Worm (Caenorhabditis elegans) whole organism, L4 larva: Measurements from ENCODE around the gene ZK1290.10.

Source experiments
- F26F4.8 ChIP-seq: fragments of 200-800 bp; sonication (Bioruptor generic); conservative IDR thresholded peaks from 2 replicates; pipeline ENCODE4 v1.3.6; 2022; ENCODE audit warnings: missing genetic modification characterization, missing compliant biosample characterization
- F37D6.2 ChIP-seq: sonication (generic microtip); optimal IDR thresholded peaks from 2 replicates; lab custom pipeline; 2016; ENCODE audit warnings: mild to moderate bottlenecking, missing genetic modification characterization, missing compliant biosample characterization
- F44E2.7 ChIP-seq: fragments of 200-800 bp; sonication (Bioruptor generic); IDR thresholded peaks from 2 replicates; pipeline ENCODE4 v2.1.2; 2022; ENCODE audit warnings: missing genetic modification characterization, missing compliant biosample characterization
- F49E8.2 ChIP-seq: sonication (generic microtip); optimal IDR thresholded peaks from 2 replicates; lab custom pipeline; 2016; ENCODE audit warnings: missing compliant biosample characterization, mild to moderate bottlenecking, missing genetic modification characterization, borderline replicate concordance
- T20F7.1 ChIP-seq: fragments of 200-800 bp; sonication (Bioruptor generic); optimal IDR thresholded peaks from 2 replicates; lab custom pipeline; 2018; ENCODE audit warnings: mild to moderate bottlenecking, missing genetic modification characterization, missing compliant biosample characterization
- Y5F2A.4 ChIP-seq: fragments of 200-800 bp; sonication (Bioruptor generic); optimal IDR thresholded peaks from 2 replicates; lab custom pipeline; 2018; ENCODE audit warnings: mild to moderate bottlenecking, missing genetic modification characterization, missing compliant biosample characterization
- aly-2 ChIP-seq: sonication (generic microtip); optimal IDR thresholded peaks from 2 replicates; lab custom pipeline; 2018; ENCODE audit warnings: missing biosample characterization, missing genetic modification characterization
- ama-1 ChIP-seq: fragments of 150-350 bp; optimal IDR thresholded peaks from 2 replicates; lab custom pipeline; 2014; ENCODE audit warnings: inconsistent platforms, mixed read lengths
- ceh-20 ChIP-seq: fragments of 200-800 bp; sonication (Bioruptor generic); IDR thresholded peaks from 2 replicates; pipeline ENCODE4 v1.3.6; 2022; ENCODE audit warnings: missing genetic modification reagents, missing genetic modification characterization, missing compliant biosample characterization
- ceh-28 ChIP-seq: fragments of 150-350 bp; optimal IDR thresholded peaks from 2 replicates; lab custom pipeline; 2014; ENCODE audit warnings: missing biosample characterization, missing genetic modification reagents, missing genetic modification characterization
- ceh-62 ChIP-seq: sonication (generic microtip); optimal IDR thresholded peaks from 2 replicates; lab custom pipeline; 2017; ENCODE audit warnings: missing biosample characterization, missing genetic modification characterization
- cey-2 ChIP-seq: sonication (generic microtip); optimal IDR thresholded peaks from 3 replicates; lab custom pipeline; 2017; ENCODE audit warnings: missing genetic modification characterization, mild to moderate bottlenecking, missing compliant biosample characterization, antibody characterized with exemption, borderline replicate concordance; ENCODE audit not compliant: insufficient read depth
- daf-12 ChIP-seq: fragments of 150-350 bp; optimal IDR thresholded peaks from 2 replicates; lab custom pipeline; 2014; ENCODE audit warnings: missing biosample characterization, missing genetic modification reagents, missing genetic modification characterization
- dmd-8 ChIP-seq: fragments of 200-800 bp; sonication (Bioruptor generic); IDR thresholded peaks from 2 replicates; pipeline ENCODE4 v1.3.6; 2022; ENCODE audit warnings: missing genetic modification characterization, missing compliant biosample characterization
- dmd-9 ChIP-seq: fragments of 200-800 bp; sonication (Bioruptor generic); IDR thresholded peaks from 2 replicates; pipeline ENCODE4 v1.3.6; 2022; ENCODE audit warnings: missing genetic modification reagents, missing genetic modification characterization, missing compliant biosample characterization
- dpl-1 ChIP-seq: fragments of 150-350 bp; optimal IDR thresholded peaks from 2 replicates; lab custom pipeline; 2014; ENCODE audit warnings: missing biosample characterization, missing genetic modification reagents, missing genetic modification characterization
- dve-1 ChIP-seq: sonication (generic microtip); optimal IDR thresholded peaks from 2 replicates; lab custom pipeline; 2017; ENCODE audit warnings: antibody characterized with exemption, mild to moderate bottlenecking, missing genetic modification characterization, missing compliant biosample characterization; ENCODE audit not compliant: insufficient read depth
- fkh-10 ChIP-seq: fragments of 150-350 bp; optimal IDR thresholded peaks from 2 replicates; lab custom pipeline; 2014; ENCODE audit warnings: missing biosample characterization, missing genetic modification reagents, missing genetic modification characterization
- fos-1 ChIP-seq: fragments of 150-350 bp; optimal IDR thresholded peaks from 2 replicates; lab custom pipeline; 2014; ENCODE audit warnings: missing biosample characterization, missing genetic modification characterization
- gei-8 ChIP-seq: fragments of 200-800 bp; sonication (Bioruptor generic); optimal IDR thresholded peaks from 2 replicates; lab custom pipeline; 2018; ENCODE audit warnings: mild to moderate bottlenecking, missing genetic modification characterization, missing compliant biosample characterization
- hmg-1.1 ChIP-seq: fragments of 200-800 bp; sonication (Bioruptor generic); IDR thresholded peaks from 2 replicates; pipeline ENCODE4 v1.3.6; 2022; ENCODE audit warnings: missing genetic modification reagents, missing genetic modification characterization, missing compliant biosample characterization
- jun-1 ChIP-seq: fragments of 150-350 bp; optimal IDR thresholded peaks from 2 replicates; lab custom pipeline; 2014; ENCODE audit warnings: missing biosample characterization, missing genetic modification reagents, missing genetic modification characterization
- lim-7 ChIP-seq: fragments of 200-800 bp; sonication (Bioruptor generic); IDR thresholded peaks from 2 replicates; pipeline ENCODE4 v1.3.6; 2022; ENCODE audit warnings: missing genetic modification characterization, missing compliant biosample characterization
- lin-1 ChIP-seq: fragments of 200-800 bp; sonication (Bioruptor generic); IDR thresholded peaks from 2 replicates; pipeline ENCODE4 v1.3.6; 2022; ENCODE audit warnings: missing genetic modification reagents, missing genetic modification characterization, missing compliant biosample characterization
- lin-29 ChIP-seq: fragments of 200-800 bp; sonication (Bioruptor generic); IDR thresholded peaks from 2 replicates; pipeline ENCODE4 v1.3.6; 2022; ENCODE audit warnings: missing genetic modification reagents, missing genetic modification characterization, missing compliant biosample characterization
- lir-3 ChIP-seq: sonication (generic microtip); optimal IDR thresholded peaks from 2 replicates; lab custom pipeline; 2016; ENCODE audit warnings: mild to moderate bottlenecking, missing genetic modification characterization, missing compliant biosample characterization
- lsy-2 ChIP-seq, 2 experiments: fragments of 150-350 bp in 1 of 2; sonication (generic microtip) in 1 of 2; optimal IDR thresholded peaks; 2 replicates each; lab custom pipeline; 2014 to 2017; ENCODE audit warnings: missing biosample characterization in 2 of 2, missing genetic modification characterization in 2 of 2
- madf-5 ChIP-seq, 2 experiments: fragments of 200-800 bp; sonication (Bioruptor generic); IDR thresholded peaks; 2 replicates each; pipeline ENCODE4 v1.3.6; 2022; ENCODE audit warnings: missing compliant biosample characterization in 2 of 2, missing genetic modification characterization in 2 of 2
- mdl-1 ChIP-seq, 2 experiments: fragments of 150-350 bp in 1 of 2; sonication (generic microtip) in 1 of 2; optimal IDR thresholded peaks; 2 replicates each; lab custom pipeline; 2014 to 2017; ENCODE audit warnings: missing biosample characterization in 2 of 2, missing genetic modification characterization in 2 of 2
- mdt-29 ChIP-seq: fragments of 200-800 bp; sonication (Bioruptor generic); IDR thresholded peaks from 2 replicates; pipeline ENCODE4 v1.3.6; 2022; ENCODE audit warnings: missing genetic modification reagents, missing genetic modification characterization, missing compliant biosample characterization
- mxl-2 ChIP-seq: fragments of 200-800 bp; sonication (Bioruptor generic); conservative IDR thresholded peaks from 2 replicates; pipeline ENCODE4 v1.3.6; 2022; ENCODE audit warnings: missing genetic modification reagents, missing genetic modification characterization, missing compliant biosample characterization
- mxl-3 ChIP-seq: fragments of 200-800 bp; sonication (Bioruptor generic); optimal IDR thresholded peaks from 2 replicates; lab custom pipeline; 2018; ENCODE audit warnings: mild to moderate bottlenecking, missing genetic modification characterization, missing compliant biosample characterization
- nhr-102 ChIP-seq: sonication (generic microtip); optimal IDR thresholded peaks from 2 replicates; lab custom pipeline; 2016; ENCODE audit warnings: mild to moderate bottlenecking, missing genetic modification characterization, moderate library complexity, missing compliant biosample characterization
- nhr-11 ChIP-seq: fragments of 150-350 bp; optimal IDR thresholded peaks from 2 replicates; lab custom pipeline; 2014; ENCODE audit warnings: missing biosample characterization, missing genetic modification characterization
- nhr-25 ChIP-seq: sonication (generic microtip); optimal IDR thresholded peaks from 2 replicates; lab custom pipeline; 2017; ENCODE audit warnings: missing genetic modification characterization, mild to moderate bottlenecking, missing compliant biosample characterization, antibody characterized with exemption, moderate library complexity, borderline replicate concordance; ENCODE audit not compliant: insufficient read depth
- nhr-28 ChIP-seq: fragments of 150-350 bp; optimal IDR thresholded peaks from 2 replicates; lab custom pipeline; 2014; ENCODE audit warnings: missing biosample characterization, missing genetic modification characterization
- nhr-41 ChIP-seq: fragments of 200-800 bp; sonication (Bioruptor generic); IDR thresholded peaks from 2 replicates; pipeline ENCODE4 v1.3.6; 2022; ENCODE audit warnings: missing genetic modification reagents, missing genetic modification characterization, missing compliant biosample characterization
- pqm-1 ChIP-seq: sonication (generic microtip); optimal IDR thresholded peaks from 2 replicates; lab custom pipeline; 2017; ENCODE audit warnings: missing biosample characterization, missing genetic modification characterization
- rbr-2 ChIP-seq: sonication (generic microtip); optimal IDR thresholded peaks from 2 replicates; lab custom pipeline; 2016; ENCODE audit warnings: missing genotype, missing genetic modification characterization, missing compliant biosample characterization
- tag-97 ChIP-seq: fragments of 200-800 bp; sonication (Bioruptor generic); IDR thresholded peaks from 2 replicates; pipeline ENCODE4 v1.3.6; 2022; ENCODE audit warnings: missing genetic modification characterization, missing compliant biosample characterization
- tra-1 ChIP-seq: fragments of 200-800 bp; sonication (Bioruptor generic); IDR thresholded peaks from 2 replicates; pipeline ENCODE4 v1.3.6; 2022; ENCODE audit warnings: missing genetic modification reagents, missing genetic modification characterization, missing compliant biosample characterization
- unc-39 ChIP-seq: sonication (generic microtip); optimal IDR thresholded peaks from 2 replicates; lab custom pipeline; 2017; ENCODE audit warnings: missing biosample characterization, missing genetic modification characterization
- vab-7 ChIP-seq: fragments of 200-800 bp; sonication (Bioruptor generic); IDR thresholded peaks from 2 replicates; pipeline ENCODE4 v1.3.6; 2022; ENCODE audit warnings: missing genetic modification reagents, missing genetic modification characterization, missing compliant biosample characterization
- zfp-3 ChIP-seq: fragments of 200-800 bp; sonication (Bioruptor generic); conservative IDR thresholded peaks from 2 replicates; pipeline ENCODE4 v1.3.6; 2022; ENCODE audit warnings: missing genetic modification reagents, missing genetic modification characterization, missing compliant biosample characterization

The ZK1290.10 gene

DNA sequence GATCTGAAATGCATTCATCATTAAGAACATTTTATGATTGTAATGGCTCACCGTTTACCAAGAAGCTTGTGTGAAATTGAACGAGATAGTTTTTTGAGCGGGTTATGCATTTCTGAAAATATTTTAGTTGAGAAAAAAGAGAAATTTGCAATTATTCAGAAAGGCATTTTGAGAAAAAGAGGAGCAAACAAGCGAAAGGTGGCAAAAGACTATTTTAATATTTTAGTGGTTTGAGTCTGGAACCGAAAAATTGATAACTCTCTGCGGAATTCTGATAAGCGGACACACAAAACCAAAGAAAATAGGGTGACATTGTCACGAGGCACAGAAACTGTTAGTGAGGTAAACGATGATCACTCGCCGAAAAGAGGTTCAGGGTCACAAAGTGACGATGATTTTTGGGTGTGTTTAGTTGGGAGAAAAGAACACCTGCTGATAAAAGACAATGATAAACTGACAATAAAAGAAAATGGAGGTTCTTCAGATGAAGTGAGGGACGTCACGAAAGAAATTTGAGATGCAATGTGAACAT, 1.1 kb upstream of the ZK1290.10 start (continued):
- no peak for TF ChIP-seq dpl-1 (GFP tag; lab: Kevin White, UChicago)
- no peak for TF ChIP-seq lim-7 (GFP tag; lab: Robert Waterston, UW)
- TF ChIP-seq tag-97, result no peak
- TF ChIP-seq nhr-28 (tag; lab: Kevin White, UChicago), result peak; percentile 88
- no peak for TF ChIP-seq lin-29 (GFP tag; lab: Robert Waterston, UW)
- TF ChIP-seq fos-1 (tag; lab: Kevin White, UChicago), result no peak
- TF ChIP-seq unc-39, result no peak
- no peak for TF ChIP-seq dmd-8 (GFP tag; lab: Robert Waterston, UW)
- TF ChIP-seq dmd-9 (GFP tag; lab: Robert Waterston, UW), result no peak
- no peak for TF ChIP-seq cey-2 (tag; lab: Kevin White, UChicago)
- TF ChIP-seq aly-2, result no peak
- no peak for TF ChIP-seq nhr-11 (tag; lab: Kevin White, UChicago)
- no peak for TF ChIP-seq F26F4.8 (GFP tag; lab: Robert Waterston, UW)
- TF ChIP-seq zfp-3, result 0 out of 2 replicates have a peak, but pooled peaks have one; percentile 28
- peak in 1 of 2 experiments; percentile 29 for TF ChIP-seq lsy-2 (tag; optimal IDR thresholded peaks at IDR 0.05; lab: Kevin White, UChicago)
- no peak for TF ChIP-seq ceh-62 (tag; lab: Kevin White, UChicago)
- no peak for TF ChIP-seq mdt-29 (GFP tag; lab: Robert Waterston, UW)
- peak; percentile 31 for TF ChIP-seq mxl-3
- TF ChIP-seq nhr-102 (tag; lab: Kevin White, UChicago), result peak; percentile 66
- TF ChIP-seq nhr-41 (GFP tag; lab: Robert Waterston, UW), result peak; percentile 42; the same call in 1 of the 2 replicates
- TF ChIP-seq lir-3, result no peak
- no peak for TF ChIP-seq madf-5 (GFP tag; IDR thresholded peaks at IDR 0.05; lab: Robert Waterston, UW)
- no peak for TF ChIP-seq mxl-2 (GFP tag; lab: Robert Waterston, UW)
- TF ChIP-seq lin-1, result peak; percentile 84
- no peak for TF ChIP-seq Y5F2A.4 (GFP tag; lab: Kevin White, UChicago)
- peak in 1 of 2 experiments; percentile 81 for TF ChIP-seq mdl-1 (tag; optimal IDR thresholded peaks at IDR 0.05; lab: Kevin White, UChicago)
- no peak for TF ChIP-seq F37D6.2 (tag; lab: Kevin White, UChicago)
- no peak for TF ChIP-seq jun-1 (tag; lab: Kevin White, UChicago)
- no peak for TF ChIP-seq rbr-2 (tag; lab: Kevin White, UChicago)
- TF ChIP-seq vab-7 (GFP tag; lab: Robert Waterston, UW), result no peak
- TF ChIP-seq pqm-1 (tag; lab: Kevin White, UChicago), result peak; percentile 53
- peak; percentile 34 for TF ChIP-seq T20F7.1 (GFP tag; lab: Kevin White, UChicago)
- TF ChIP-seq ceh-20 (GFP tag; lab: Robert Waterston, UW), result no peak
- peak; percentile 68 for TF ChIP-seq tra-1 (GFP tag; lab: Robert Waterston, UW)
- TF ChIP-seq dve-1 (tag; lab: Kevin White, UChicago), result peak; percentile 91
- no peak for TF ChIP-seq gei-8 (GFP tag; lab: Kevin White, UChicago)
- TF ChIP-seq nhr-25, result peak; percentile 6
- TF ChIP-seq daf-12 (tag; lab: Kevin White, UChicago), result no peak
- TF ChIP-seq F44E2.7 (GFP tag; lab: Robert Waterston, UW), result no peak
- TF ChIP-seq fkh-10 (GFP tag; lab: Kevin White, UChicago), result no peak
- TF ChIP-seq ceh-28, result no peak
- TF ChIP-seq hmg-1.1 (GFP tag; lab: Robert Waterston, UW), result no peak
- no peak for TF ChIP-seq ama-1 (lab: Kevin White, UChicago)
- TF ChIP-seq F49E8.2 (tag; lab: Kevin White, UChicago), result no peak
